Fruit fly (Drosophila melanogaster) whole organism, pupa: ENCODE data around the gene Snr1.

Experiments used
- CG10348 ChIP-seq: fragments of 200-800 bp; sonication (Bioruptor generic); IDR thresholded peaks from 2 replicates; pipeline ENCODE4 v1.3.6; 2022; ENCODE audit warnings: missing biosample characterization, missing genetic modification characterization
- CG12605 ChIP-seq: fragments of 200-800 bp; sonication (Bioruptor generic); IDR thresholded peaks from 2 replicates; pipeline ENCODE4 v1.3.6; 2022; ENCODE audit warnings: missing biosample characterization, missing genetic modification characterization
- CG13204 ChIP-seq: fragments of 200-800 bp; sonication (Bioruptor generic); optimal IDR thresholded peaks from 2 replicates; lab custom pipeline; 2018; ENCODE audit warnings: missing biosample characterization, mild to moderate bottlenecking, missing genetic modification characterization, moderate library complexity
- CG14655 ChIP-seq: fragments of 200-800 bp; sonication (Bioruptor generic); optimal IDR thresholded peaks from 3 replicates; lab custom pipeline; 2017; ENCODE audit warnings: mild to moderate bottlenecking, missing biosample characterization, missing genetic modification reagents, missing genetic modification characterization
- CG15710 ChIP-seq: fragments of 200-800 bp; sonication (Bioruptor generic); optimal IDR thresholded peaks from 2 replicates; lab custom pipeline; 2018; ENCODE audit warnings: missing biosample characterization, mild to moderate bottlenecking, missing genetic modification characterization, moderate library complexity
- CG17806 ChIP-seq: fragments of 200-800 bp; sonication (Bioruptor generic); optimal IDR thresholded peaks from 2 replicates; lab custom pipeline; 2018; ENCODE audit warnings: missing biosample characterization, mild to moderate bottlenecking, missing genetic modification characterization, moderate library complexity
- CG32121 ChIP-seq: fragments of 200-800 bp; sonication (Bioruptor generic); IDR thresholded peaks from 2 replicates; pipeline ENCODE4 v1.3.6; 2022; ENCODE audit warnings: missing biosample characterization, missing genetic modification characterization
- CG34367 ChIP-seq: fragments of 200-800 bp; sonication (Bioruptor generic); optimal IDR thresholded peaks from 2 replicates; lab custom pipeline; 2018; ENCODE audit warnings: missing biosample characterization, mild to moderate bottlenecking, missing genetic modification characterization
- CG4496 ChIP-seq: fragments of 200-800 bp; sonication (Bioruptor generic); IDR thresholded peaks from 3 replicates; pipeline ENCODE4 v1.3.6; 2022; ENCODE audit warnings: missing biosample characterization, missing genetic modification characterization
- CG8159 ChIP-seq: fragments of 200-800 bp; sonication (Bioruptor generic); optimal IDR thresholded peaks from 3 replicates; lab custom pipeline; 2018; ENCODE audit warnings: missing biosample characterization, mild to moderate bottlenecking, missing genetic modification characterization, moderate library complexity
- CG8301 ChIP-seq: fragments of 200-800 bp; sonication (Bioruptor generic); optimal IDR thresholded peaks from 2 replicates; lab custom pipeline; 2018; ENCODE audit warnings: missing biosample characterization, mild to moderate bottlenecking, missing genetic modification characterization
- CG9948 ChIP-seq: fragments of 200-800 bp; sonication (Bioruptor generic); optimal IDR thresholded peaks from 2 replicates; lab custom pipeline; 2018; ENCODE audit warnings: missing biosample characterization, mild to moderate bottlenecking, missing genetic modification characterization, moderate library complexity
- D1 ChIP-seq: fragments of 200-800 bp; sonication (Bioruptor generic); optimal IDR thresholded peaks from 2 replicates; lab custom pipeline; 2018; ENCODE audit warnings: missing biosample characterization, mild to moderate bottlenecking, missing genetic modification characterization, moderate library complexity
- EcR ChIP-seq: fragments of 200-800 bp; sonication (Bioruptor generic); optimal IDR thresholded peaks from 3 replicates; lab custom pipeline; 2019; ENCODE audit warnings: missing biosample characterization, missing genetic modification characterization, mild to moderate bottlenecking, moderate library complexity, missing genetic modification reagents
- Ets98B ChIP-seq: fragments of 200-800 bp; sonication (Bioruptor generic); IDR thresholded peaks from 2 replicates; pipeline ENCODE4 v1.3.6; 2022; ENCODE audit warnings: missing biosample characterization, missing genetic modification characterization
- Pif1A ChIP-seq: fragments of 200-800 bp; sonication (Bioruptor generic); optimal IDR thresholded peaks from 3 replicates; lab custom pipeline; 2016; ENCODE audit warnings: missing biosample characterization, missing genetic modification characterization
- Pif1B ChIP-seq: fragments of 200-800 bp; sonication (Bioruptor generic); optimal IDR thresholded peaks from 3 replicates; lab custom pipeline; 2016; ENCODE audit warnings: missing biosample characterization, missing genetic modification characterization
- Snoo ChIP-seq: fragments of 200-800 bp; sonication (Bioruptor generic); optimal IDR thresholded peaks from 3 replicates; lab custom pipeline; 2017; ENCODE audit warnings: missing biosample characterization, mild to moderate bottlenecking, missing genetic modification characterization, inconsistent platforms
- fd96Ca ChIP-seq: fragments of 200-800 bp; sonication (Bioruptor generic); IDR thresholded peaks from 3 replicates; pipeline ENCODE4 v1.3.6; 2022; ENCODE audit warnings: missing biosample characterization, missing genetic modification characterization
- gl ChIP-seq: fragments of 200-800 bp; sonication (Bioruptor generic); optimal IDR thresholded peaks from 2 replicates; lab custom pipeline; 2018; ENCODE audit warnings: missing biosample characterization, mild to moderate bottlenecking, missing genetic modification characterization
- rn ChIP-seq: fragments of 200-800 bp; sonication (Bioruptor generic); IDR thresholded peaks from 2 replicates; pipeline ENCODE4 v1.3.6; 2022; ENCODE audit warnings: missing biosample characterization, missing genetic modification characterization

The Snr1 gene

DNA sequence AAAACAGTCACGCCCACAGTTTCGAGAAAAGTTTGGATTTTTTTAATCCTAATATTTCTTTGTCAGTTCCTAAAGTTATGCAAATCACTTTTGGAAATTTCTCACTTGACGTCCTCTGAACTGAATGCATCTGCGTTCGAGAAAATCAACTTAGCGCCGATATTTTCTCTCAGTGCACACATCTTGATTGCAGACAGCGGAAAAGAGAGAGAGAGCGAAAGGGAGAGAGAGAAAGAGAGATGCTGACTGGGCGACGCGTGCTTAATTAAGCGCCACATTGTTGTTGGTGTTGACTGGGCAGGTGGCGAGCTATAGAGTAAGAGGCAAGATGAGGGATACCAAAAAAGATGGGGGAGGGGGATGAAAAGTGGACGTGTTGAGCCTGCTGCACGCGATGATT is 47.9 kb downstream of the Snr1 start:
- TF ChIP-seq Pif1A (GFP tag; lab: Kevin White, UChicago) (peak; percentile 73), CG9948 (tag; lab: Kevin White, UChicago) (peak; percentile 58), Snoo (tag; lab: Kevin White, UChicago) (peak; percentile 75), CG32121 (GFP tag; lab: Robert Waterston, UW) (peak; percentile 57; the same call in 1 of the 2 replicates), CG8301 (tag; lab: Kevin White, UChicago) (peak; percentile 61), CG8159 (tag; lab: Kevin White, UChicago) (peak; percentile 65), CG15710 (tag; lab: Kevin White, UChicago) (peak; percentile 52), Ets98B (GFP tag; lab: Robert Waterston, UW) (peak; percentile 72), EcR (no peak), Pif1B (peak; percentile 61), CG4496 (peak; percentile 64; the same call in 1 of the 3 replicates), CG10348 (GFP tag; lab: Robert Waterston, UW) (no peak), CG14655 (GFP tag; lab: Kevin White, UChicago) (peak; percentile 74), gl (tag; lab: Kevin White, UChicago) (peak; percentile 10), CG12605 (GFP tag; lab: Robert Waterston, UW) (no peak), D1 (tag; lab: Kevin White, UChicago) (peak; percentile 1), CG13204 (GFP tag; lab: Kevin White, UChicago) (peak; percentile 47), CG17806 (peak; percentile 60), rn (GFP tag; lab: Robert Waterston, UW) (no peak), CG34367 (tag; lab: Kevin White, UChicago) (peak; percentile 34), fd96Ca (peak; percentile 71; the same call in 2 of the 3 replicates)
- TF ChIP-seq, all 21 proteins: peak for 17

DNA sequence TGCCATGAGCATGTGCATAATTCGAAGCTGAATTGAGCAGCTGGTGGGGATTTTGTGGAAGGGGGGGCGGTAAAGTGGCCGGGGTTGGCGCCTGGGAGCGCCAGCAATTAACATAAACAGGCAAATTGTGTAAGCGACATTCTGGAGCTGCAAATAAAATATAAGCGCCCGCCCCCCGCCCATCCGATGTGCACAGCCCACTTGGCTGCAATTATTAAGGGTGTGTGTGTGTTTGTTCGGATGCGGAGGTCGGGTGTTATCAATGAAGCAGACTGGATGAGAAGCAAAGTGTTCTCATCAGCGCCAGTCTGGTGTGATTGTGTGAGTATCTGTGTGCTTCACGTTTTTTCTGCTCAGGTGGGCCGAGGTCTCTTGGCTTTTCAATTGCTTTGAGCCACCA is 49.1 kb downstream of the Snr1 start:
- TF ChIP-seq CG13204 (GFP tag; lab: Kevin White, UChicago) (peak; percentile 51), CG17806 (no peak), CG8159 (tag; lab: Kevin White, UChicago) (no peak), fd96Ca (no peak)

DNA sequence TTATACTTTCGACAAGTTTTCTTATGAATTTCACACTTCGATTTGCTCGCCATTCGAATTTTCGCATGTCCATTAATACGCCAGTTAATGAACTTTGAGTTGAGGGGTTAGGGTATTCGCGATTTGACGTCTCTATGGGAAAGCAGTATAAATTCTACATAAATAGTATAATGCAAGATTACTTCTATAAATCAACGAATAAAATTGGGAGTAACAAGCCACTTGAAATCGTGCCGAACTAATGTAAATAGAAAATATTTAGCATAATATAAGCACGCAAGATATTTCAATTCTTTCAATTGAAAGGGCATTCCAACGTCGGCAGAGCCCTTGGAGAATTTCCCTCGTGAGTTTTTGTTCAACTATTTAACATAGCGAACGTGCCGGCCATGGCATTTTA is 49.8 kb downstream of the Snr1 start:
- TF ChIP-seq CG10348 (GFP tag; lab: Robert Waterston, UW), result no peak
- no peak for TF ChIP-seq CG12605 (GFP tag; lab: Robert Waterston, UW)
- 0 out of 3 replicates have a peak, but pooled peaks have one; percentile 20 for TF ChIP-seq CG4496
- TF ChIP-seq CG34367 (tag; lab: Kevin White, UChicago), result no peak
- TF ChIP-seq CG32121 (GFP tag; lab: Robert Waterston, UW), result no peak
- TF ChIP-seq fd96Ca, result no peak
- no peak for TF ChIP-seq Pif1B
- no peak for TF ChIP-seq Ets98B (GFP tag; lab: Robert Waterston, UW)
- TF ChIP-seq CG8159 (tag; lab: Kevin White, UChicago), result no peak
